4 worm cellular contexts compared by ENCODE assay signal in genomic region chrIII:9366376-9366775, ce11.
TF ChIP-seq lines count a peak whose summit lies in the region.

No protein-coding gene starts in this region.

TF ChIP-seq in whole organism, L1 larva, 84 proteins besides CTCF, POLR2A, EP300 and RAD21:
- TF ChIP-seq lin-14 (GFP tag; optimal IDR thresholded peaks at IDR 0.05; lab: Kevin White, UChicago) (no peak), efl-1 (optimal IDR thresholded peaks at IDR 0.05; lab: Kevin White, UChicago) (no peak), efl-1 (GFP tag; optimal IDR thresholded peaks at IDR 0.05 in 1 of 2; lab: Kevin White, UChicago) (peak in 1 of 2 experiments; percentile 28), elt-2 (tag; optimal IDR thresholded peaks at IDR 0.05; lab: Kevin White, UChicago) (peak; percentile 27), isw-1 (GFP tag; IDR thresholded peaks at IDR 0.05; lab: Robert Waterston, UW) (no peak), nhr-20 (tag; optimal IDR thresholded peaks at IDR 0.05; lab: Kevin White, UChicago) (no peak)

TF ChIP-seq in whole organism, L3 larva, 47 proteins besides CTCF, POLR2A, EP300 and RAD21:
- TF ChIP-seq jun-1 (tag; optimal IDR thresholded peaks at IDR 0.05; lab: Kevin White, UChicago) (no peak), aly-2 (tag; optimal IDR thresholded peaks at IDR 0.05; lab: Kevin White, UChicago) (no peak), pqm-1 (tag; optimal IDR thresholded peaks at IDR 0.05; lab: Kevin White, UChicago) (peak; percentile 12), elt-2 (tag; optimal IDR thresholded peaks at IDR 0.05; lab: Kevin White, UChicago) (peak; percentile 38), unc-39 (tag; optimal IDR thresholded peaks at IDR 0.05; lab: Kevin White, UChicago) (no peak), pha-4 (tag; optimal IDR thresholded peaks at IDR 0.05; lab: Kevin White, UChicago) (no peak), ama-1 (optimal IDR thresholded peaks at IDR 0.05; lab: Kevin White, UChicago) (no peak), snpc-4 (tag; optimal IDR thresholded peaks at IDR 0.05; lab: Kevin White, UChicago) (no peak), lsy-12 (tag; optimal IDR thresholded peaks at IDR 0.05; lab: Kevin White, UChicago) (no peak)

TF ChIP-seq in whole organism, L4 larva, 104 proteins besides CTCF, POLR2A, EP300 and RAD21:
- TF ChIP-seq pqm-1 (tag; optimal IDR thresholded peaks at IDR 0.05; lab: Kevin White, UChicago), result no peak
- no peak for TF ChIP-seq snpc-4 (tag; optimal IDR thresholded peaks at IDR 0.05; lab: Kevin White, UChicago)
- no peak for TF ChIP-seq vab-7 (GFP tag; IDR thresholded peaks at IDR 0.05; lab: Robert Waterston, UW)
- TF ChIP-seq dmd-6 (GFP tag; IDR thresholded peaks at IDR 0.05; lab: Robert Waterston, UW), result peak; percentile 29; the same call in 1 of the 2 replicates
- TF ChIP-seq Y5F2A.4 (GFP tag; optimal IDR thresholded peaks at IDR 0.05; lab: Kevin White, UChicago), result no peak
- no peak for TF ChIP-seq ctbp-1 (GFP tag; IDR thresholded peaks at IDR 0.05; lab: Robert Waterston, UW)
- TF ChIP-seq nhr-28 (tag; optimal IDR thresholded peaks at IDR 0.05; lab: Kevin White, UChicago), result peak; percentile 65
- TF ChIP-seq Y75B8A.6 (GFP tag; IDR thresholded peaks at IDR 0.05; lab: Robert Waterston, UW), result no peak
- no peak for TF ChIP-seq nhr-6 (tag; optimal IDR thresholded peaks at IDR 0.05; lab: Kevin White, UChicago)
- TF ChIP-seq F49E8.2 (tag; optimal IDR thresholded peaks at IDR 0.05; lab: Kevin White, UChicago; ENCODE audit: borderline replicate concordance), result no peak
- TF ChIP-seq spr-3 (GFP tag; optimal IDR thresholded peaks at IDR 0.05; lab: Kevin White, UChicago), result no peak
- no peak for TF ChIP-seq ztf-7 (tag; optimal IDR thresholded peaks at IDR 0.05; lab: Kevin White, UChicago)
- peak in 1 of 2 experiments; percentile 83 for TF ChIP-seq unc-62 (GFP tag; optimal IDR thresholded peaks at IDR 0.05 in 1 of 2; lab: Kevin White, UChicago)
- no peak for TF ChIP-seq unc-62 (tag; optimal IDR thresholded peaks at IDR 0.05; lab: Kevin White, UChicago)

TF ChIP-seq in whole organism, late embryonic, 69 proteins besides CTCF, POLR2A, EP300 and RAD21:
- TF ChIP-seq elt-2 (tag; optimal IDR thresholded peaks at IDR 0.05; lab: Kevin White, UChicago) (peak; percentile 60), elt-4 (tag; optimal IDR thresholded peaks at IDR 0.05; lab: Kevin White, UChicago) (no peak)

Comparison
In these comparisons a context has a peak if more than half of its experiments do, and no peak if none do; other contexts are left out.
1. Of the 29 proteins assayed by ChIP-seq in both whole organism, L4 larva and whole organism, L1 larva: peak only in whole organism, L4 larva: nhr-28; only in whole organism, L1 larva: none; in both: none; in neither: 27; mixed calls (peak in some experiments, not most) for 1.